Worm (Caenorhabditis elegans) whole organism, L4 larva: ENCODE results near the gene hum-4.

Experiments used
- D1046.2 ChIP-seq: fragments of 200-800 bp; sonication (Bioruptor generic); IDR thresholded peaks from 2 replicates; pipeline ENCODE4 v1.3.6; 2022; ENCODE audit warnings: missing genetic modification characterization, missing compliant biosample characterization
- F26F4.8 ChIP-seq: fragments of 200-800 bp; sonication (Bioruptor generic); conservative IDR thresholded peaks from 2 replicates; pipeline ENCODE4 v1.3.6; 2022; ENCODE audit warnings: missing genetic modification characterization, missing compliant biosample characterization
- F49E8.2 ChIP-seq: sonication (generic microtip); optimal IDR thresholded peaks from 2 replicates; lab custom pipeline; 2016; ENCODE audit warnings: missing compliant biosample characterization, mild to moderate bottlenecking, missing genetic modification characterization, borderline replicate concordance
- T26A8.4 ChIP-seq: fragments of 200-800 bp; sonication (Bioruptor generic); IDR thresholded peaks from 2 replicates; pipeline ENCODE4 v1.3.6; 2022; ENCODE audit warnings: missing genetic modification characterization, missing compliant biosample characterization
- Y75B8A.6 ChIP-seq: fragments of 200-800 bp; sonication (Bioruptor generic); IDR thresholded peaks from 2 replicates; pipeline ENCODE4 v1.3.6; 2022; ENCODE audit warnings: missing genetic modification reagents, missing genetic modification characterization, missing compliant biosample characterization
- aha-1 ChIP-seq: fragments of 150-350 bp; peaks from one replicate; lab custom pipeline; 2014; ENCODE audit warnings: missing biosample characterization, missing genetic modification characterization
- aly-2 ChIP-seq: sonication (generic microtip); optimal IDR thresholded peaks from 2 replicates; lab custom pipeline; 2018; ENCODE audit warnings: missing biosample characterization, missing genetic modification characterization
- ceh-44 ChIP-seq: fragments of 200-800 bp; sonication (Bioruptor generic); IDR thresholded peaks from 2 replicates; pipeline ENCODE4 v1.3.6; 2022; ENCODE audit warnings: missing genetic modification reagents, missing genetic modification characterization, missing compliant biosample characterization
- ces-1 ChIP-seq: fragments of 150-350 bp; sonication (generic microtip); optimal IDR thresholded peaks from 4 replicates; lab custom pipeline; 2014; ENCODE audit warnings: missing biosample characterization, missing genetic modification reagents, missing genetic modification characterization
- ctbp-1 ChIP-seq: fragments of 200-800 bp; sonication (Bioruptor generic); IDR thresholded peaks from 2 replicates; pipeline ENCODE4 v1.3.6; 2022; ENCODE audit warnings: missing genetic modification reagents, missing genetic modification characterization, missing compliant biosample characterization
- dmd-9 ChIP-seq: fragments of 200-800 bp; sonication (Bioruptor generic); IDR thresholded peaks from 2 replicates; pipeline ENCODE4 v1.3.6; 2022; ENCODE audit warnings: missing genetic modification reagents, missing genetic modification characterization, missing compliant biosample characterization
- dpl-1 ChIP-seq: fragments of 150-350 bp; optimal IDR thresholded peaks from 2 replicates; lab custom pipeline; 2014; ENCODE audit warnings: missing biosample characterization, missing genetic modification reagents, missing genetic modification characterization
- egl-43 ChIP-seq: fragments of 200-800 bp; sonication (Bioruptor generic); IDR thresholded peaks from 2 replicates; pipeline ENCODE4 v1.3.6; 2022; ENCODE audit warnings: missing genetic modification reagents, missing genetic modification characterization, missing compliant biosample characterization
- fkh-10 ChIP-seq: fragments of 150-350 bp; optimal IDR thresholded peaks from 2 replicates; lab custom pipeline; 2014; ENCODE audit warnings: missing biosample characterization, missing genetic modification reagents, missing genetic modification characterization
- hlh-30 ChIP-seq: sonication (generic microtip); optimal IDR thresholded peaks from 2 replicates; lab custom pipeline; 2017; ENCODE audit warnings: antibody characterized with exemption, mild to moderate bottlenecking, missing genetic modification characterization, missing compliant biosample characterization; ENCODE audit not compliant: insufficient read depth
- hmg-1.1 ChIP-seq: fragments of 200-800 bp; sonication (Bioruptor generic); IDR thresholded peaks from 2 replicates; pipeline ENCODE4 v1.3.6; 2022; ENCODE audit warnings: missing genetic modification reagents, missing genetic modification characterization, missing compliant biosample characterization
- lin-13 ChIP-seq: fragments of 150-350 bp; optimal IDR thresholded peaks from 2 replicates; lab custom pipeline; 2014; ENCODE audit warnings: missing biosample characterization, missing genetic modification reagents, missing genetic modification characterization
- lin-15B ChIP-seq: fragments of 150-350 bp; sonication (generic microtip); optimal IDR thresholded peaks from 3 replicates; lab custom pipeline; 2014; ENCODE audit warnings: missing biosample characterization, missing genetic modification characterization
- lin-29 ChIP-seq: fragments of 200-800 bp; sonication (Bioruptor generic); IDR thresholded peaks from 2 replicates; pipeline ENCODE4 v1.3.6; 2022; ENCODE audit warnings: missing genetic modification reagents, missing genetic modification characterization, missing compliant biosample characterization
- lin-39 ChIP-seq: fragments of 150-350 bp; optimal IDR thresholded peaks from 2 replicates; lab custom pipeline; 2014; ENCODE audit warnings: missing biosample characterization, missing genetic modification reagents, missing genetic modification characterization
- lir-3 ChIP-seq: sonication (generic microtip); optimal IDR thresholded peaks from 2 replicates; lab custom pipeline; 2016; ENCODE audit warnings: mild to moderate bottlenecking, missing genetic modification characterization, missing compliant biosample characterization
- mep-1 ChIP-seq: fragments of 150-350 bp; sonication (generic microtip); optimal IDR thresholded peaks from 3 replicates; lab custom pipeline; 2014; ENCODE audit warnings: missing biosample characterization, missing genetic modification characterization
- nhr-237 ChIP-seq: sonication (generic microtip); optimal IDR thresholded peaks from 2 replicates; lab custom pipeline; 2017; ENCODE audit warnings: missing biosample characterization, missing genetic modification characterization
- nhr-42 ChIP-seq: fragments of 200-800 bp; sonication (Bioruptor generic); IDR thresholded peaks from 2 replicates; pipeline ENCODE4 v1.3.6; 2022; ENCODE audit warnings: missing genetic modification characterization, missing compliant biosample characterization
- nhr-77 ChIP-seq: fragments of 150-350 bp; optimal IDR thresholded peaks from 2 replicates; lab custom pipeline; 2014; ENCODE audit warnings: missing biosample characterization, missing genetic modification characterization
- set-16 ChIP-seq: fragments of 200-800 bp; sonication (Bioruptor generic); IDR thresholded peaks from 2 replicates; pipeline ENCODE4 v1.3.6; 2022; ENCODE audit warnings: missing genetic modification reagents, missing genetic modification characterization, missing compliant biosample characterization
- unc-39 ChIP-seq: sonication (generic microtip); optimal IDR thresholded peaks from 2 replicates; lab custom pipeline; 2017; ENCODE audit warnings: missing biosample characterization, missing genetic modification characterization
- unc-62 ChIP-seq, 3 experiments: fragments of 150-350 bp in 1 of 3; sonication (generic microtip); optimal IDR thresholded peaks in 2 of 3; peaks in 1 of 3; 1 replicate in 1 of 3; 2 replicates in 2 of 3; lab custom pipeline; 2014 to 2017; ENCODE audit warnings: missing biosample characterization in 3 of 3, missing genetic modification characterization in 3 of 3, missing genetic modification reagents in 3 of 3, missing genotype in 1 of 3
- vab-7 ChIP-seq: fragments of 200-800 bp; sonication (Bioruptor generic); IDR thresholded peaks from 2 replicates; pipeline ENCODE4 v1.3.6; 2022; ENCODE audit warnings: missing genetic modification reagents, missing genetic modification characterization, missing compliant biosample characterization
- zfp-3 ChIP-seq: fragments of 200-800 bp; sonication (Bioruptor generic); conservative IDR thresholded peaks from 2 replicates; pipeline ENCODE4 v1.3.6; 2022; ENCODE audit warnings: missing genetic modification reagents, missing genetic modification characterization, missing compliant biosample characterization
- zip-11 ChIP-seq: fragments of 200-800 bp; sonication (Bioruptor generic); IDR thresholded peaks from 2 replicates; pipeline ENCODE4 v1.3.6; 2022; ENCODE audit warnings: missing genetic modification characterization, missing compliant biosample characterization
- zip-2 ChIP-seq: fragments of 150-350 bp; optimal IDR thresholded peaks from 2 replicates; lab custom pipeline; 2014; ENCODE audit warnings: missing biosample characterization, missing genetic modification characterization

hum-4 gene

ce11 chrX:11387723-11388330 lies 45.6 kb downstream of the hum-4 start:
- TF ChIP-seq lin-13 (GFP tag; lab: Kevin White, UChicago): no peak
- TF ChIP-seq aha-1 (tag; lab: Kevin White, UChicago): peak; percentile 58
- TF ChIP-seq nhr-42 (GFP tag; lab: Robert Waterston, UW): no peak
- TF ChIP-seq dpl-1: no peak
- peak in 1 of 2 experiments; percentile 92 for TF ChIP-seq unc-62 (GFP tag; optimal IDR thresholded peaks at IDR 0.05 in 1 of 2; lab: Kevin White, UChicago)
- TF ChIP-seq unc-62 (tag; optimal IDR thresholded peaks at IDR 0.05; lab: Kevin White, UChicago): no peak
- no peak for TF ChIP-seq zfp-3 (GFP tag; lab: Robert Waterston, UW)
- TF ChIP-seq hmg-1.1 (GFP tag; lab: Robert Waterston, UW): no peak
- TF ChIP-seq T26A8.4 (GFP tag; lab: Robert Waterston, UW): 0 out of 2 replicates have a peak, but pooled peaks have one; percentile 18
- TF ChIP-seq, all 104 proteins: peak for 3

DNA sequence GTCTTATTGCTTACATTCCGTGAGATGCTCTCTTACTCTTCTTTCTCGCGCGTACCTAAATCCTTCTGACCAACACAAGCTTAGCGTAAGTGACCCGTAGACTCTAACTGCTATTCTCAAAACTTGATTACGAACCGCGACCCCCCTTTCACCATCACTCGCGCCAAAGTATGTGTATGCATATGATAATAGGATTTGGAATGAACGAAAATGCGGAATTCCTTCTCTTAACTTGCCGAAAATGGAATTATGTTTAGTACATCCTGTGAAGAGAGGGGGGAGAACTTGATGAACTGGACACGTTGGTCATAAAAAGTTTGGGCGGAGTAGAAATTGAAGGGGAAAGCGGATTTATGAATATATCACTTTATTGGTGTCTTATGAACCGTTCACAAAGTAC lies 46.5 kb downstream of the hum-4 start:
- TF ChIP-seq ctbp-1 (GFP tag; lab: Robert Waterston, UW): peak; percentile 62; the same call in 1 of the 2 replicates
- TF ChIP-seq unc-62 (GFP tag; optimal IDR thresholded peaks at IDR 0.05 in 1 of 2; lab: Kevin White, UChicago): peak in 1 of 2 experiments; percentile 5
- no peak for TF ChIP-seq unc-62 (tag; optimal IDR thresholded peaks at IDR 0.05; lab: Kevin White, UChicago)
- TF ChIP-seq lin-15B (tag; lab: Kevin White, UChicago): no peak
- TF ChIP-seq ceh-44 (GFP tag; lab: Robert Waterston, UW): no peak
- TF ChIP-seq unc-39 (tag; lab: Kevin White, UChicago): no peak
- no peak for TF ChIP-seq set-16 (GFP tag; lab: Robert Waterston, UW)
- no peak for TF ChIP-seq Y75B8A.6
- no peak for TF ChIP-seq vab-7 (GFP tag; lab: Robert Waterston, UW)
- TF ChIP-seq egl-43: no peak
- no peak for TF ChIP-seq lin-13 (GFP tag; lab: Kevin White, UChicago)
- no peak for TF ChIP-seq dmd-9 (GFP tag; lab: Robert Waterston, UW)
- peak; percentile 90 for TF ChIP-seq ces-1 (GFP tag; lab: Kevin White, UChicago)
- TF ChIP-seq F49E8.2 (tag; lab: Kevin White, UChicago): no peak
- TF ChIP-seq hmg-1.1 (GFP tag; lab: Robert Waterston, UW): no peak
- TF ChIP-seq zfp-3 (GFP tag; lab: Robert Waterston, UW): no peak
- no peak for TF ChIP-seq lir-3 (tag; lab: Kevin White, UChicago)
- TF ChIP-seq F26F4.8 (GFP tag; lab: Robert Waterston, UW): no peak
- TF ChIP-seq mep-1 (tag; lab: Kevin White, UChicago): no peak
- TF ChIP-seq aly-2 (tag; lab: Kevin White, UChicago): no peak
- no peak for TF ChIP-seq nhr-237 (tag; lab: Kevin White, UChicago)
- TF ChIP-seq zip-11: no peak
- TF ChIP-seq fkh-10 (GFP tag; lab: Kevin White, UChicago): peak; percentile 95
- TF ChIP-seq nhr-77 (tag; lab: Kevin White, UChicago): no peak
- TF ChIP-seq lin-29 (GFP tag; lab: Robert Waterston, UW): no peak

- TF ChIP-seq zip-2: no peak
- TF ChIP-seq lin-39 (tag; lab: Kevin White, UChicago): no peak
- no peak for TF ChIP-seq unc-39 (tag; lab: Kevin White, UChicago)
- no peak for TF ChIP-seq nhr-77 (tag; lab: Kevin White, UChicago)
- no peak for TF ChIP-seq D1046.2
- no peak for TF ChIP-seq mep-1 (tag; lab: Kevin White, UChicago)
- no peak for TF ChIP-seq hlh-30 (tag; lab: Kevin White, UChicago)
- TF ChIP-seq, all 104 proteins: peak for 0
Observed at ce11 chrX:11385916-11386315, 47.5 kb downstream of the hum-4 start.
